Worm (Caenorhabditis elegans): Measurements from ENCODE around the gene F52C12.2.

- TF ChIP-seq lsy-12 (tag; optimal IDR thresholded peaks at IDR 0.05) (no peak), nhr-28 (tag; optimal IDR thresholded peaks at IDR 0.05) (no peak), lin-39 (tag; optimal IDR thresholded peaks at IDR 0.05) (no peak), ztf-11 (tag; optimal IDR thresholded peaks at IDR 0.05) (no peak), nhr-76 (tag; optimal IDR thresholded peaks at IDR 0.05) (no peak), R02D3.7 (tag; optimal IDR thresholded peaks at IDR 0.05) (no peak), zag-1 (tag; optimal IDR thresholded peaks at IDR 0.05) (no peak), nfya-1 (tag; optimal IDR thresholded peaks at IDR 0.05; ENCODE audit: insufficient read depth) (no peak), unc-62 (GFP tag; optimal IDR thresholded peaks at IDR 0.05) (no peak), snpc-4 (tag; optimal IDR thresholded peaks at IDR 0.05) (no peak), elt-2 (tag; optimal IDR thresholded peaks at IDR 0.05) (no peak), fkh-10 (GFP tag; optimal IDR thresholded peaks at IDR 0.05) (no peak), mdl-1 (tag; optimal IDR thresholded peaks at IDR 0.05) (no peak), nhr-77 (tag; optimal IDR thresholded peaks at IDR 0.05) (no peak)
Observed at ce11 chrIV:1945200-1945599, 8.2 kb upstream of the F52C12.2 start.
